In the genomic region with DNA sequence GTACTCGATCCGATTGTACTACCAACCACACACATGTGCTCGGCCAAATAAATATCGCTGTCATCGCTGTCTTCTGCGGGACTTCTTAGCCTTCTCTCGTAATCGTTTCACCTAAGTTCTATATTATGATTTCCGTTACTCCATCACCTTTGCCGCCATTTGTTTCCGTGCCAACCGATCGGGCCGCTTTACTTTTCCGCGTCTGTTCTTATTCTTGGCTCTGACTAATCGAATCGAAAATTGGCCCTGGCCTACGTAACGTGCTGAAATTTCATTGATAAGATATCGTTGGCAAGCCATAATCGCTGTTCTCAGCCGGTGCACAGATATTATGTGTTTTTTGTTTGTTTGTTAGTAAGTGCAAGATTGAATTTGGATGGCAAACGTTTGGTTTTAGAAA, we compare ENCODE assay signal across 2 fruit fly cellular contexts.
TF ChIP-seq lines count a peak whose summit lies in the region.

No protein-coding gene starts in this region.

- no peak for TF ChIP-seq CTCF in whole organism, embryonic (GFP tag; optimal IDR thresholded peaks at IDR 0.05; lab: Kevin White, UChicago)

TF ChIP-seq in whole organism, embryonic, 481 proteins besides CTCF, POLR2A, EP300 and RAD21 (continues in another document):
- TF ChIP-seq exex (tag; optimal IDR thresholded peaks at IDR 0.05; lab: Kevin White, UChicago) (peak; percentile 81), CG9797 (GFP tag; optimal IDR thresholded peaks at IDR 0.05; lab: Kevin White, UChicago) (no peak), sd (tag; optimal IDR thresholded peaks at IDR 0.05; lab: Kevin White, UChicago) (peak; percentile 40), CG11247 (GFP tag; IDR thresholded peaks at IDR 0.05; lab: Robert Waterston, UW) (no peak), sens (GFP tag; lab: Kevin White, UChicago) (no peak), CG43689 (GFP tag; IDR thresholded peaks at IDR 0.05; lab: Robert Waterston, UW) (no peak), CG4707 (GFP tag; optimal IDR thresholded peaks at IDR 0.05; lab: Kevin White, UChicago) (no peak), CG8089 (GFP tag; optimal IDR thresholded peaks at IDR 0.05; lab: Kevin White, UChicago) (no peak), GATAe (GFP tag; conservative IDR thresholded peaks at IDR 0.05; lab: Robert Waterston, UW) (peak; percentile 35), Lpt (GFP tag; optimal IDR thresholded peaks at IDR 0.05; lab: Kevin White, UChicago) (no peak), scrt (GFP tag; optimal IDR thresholded peaks at IDR 0.05; lab: Kevin White, UChicago) (no peak), CG12391 (tag; optimal IDR thresholded peaks at IDR 0.05; lab: Kevin White, UChicago) (no peak), en (GFP tag; optimal IDR thresholded peaks at IDR 0.05; lab: Kevin White, UChicago) (no peak), CG16813 (GFP tag; IDR thresholded peaks at IDR 0.05; lab: Robert Waterston, UW; ENCODE audit: partially characterized antibody) (no peak), Eip74EF (GFP tag; optimal IDR thresholded peaks at IDR 0.05; lab: Kevin White, UChicago) (peak in 1 of 2 experiments; percentile 48), Bgb (GFP tag; IDR thresholded peaks at IDR 0.05; lab: Robert Waterston, UW; ENCODE audit: partially characterized antibody) (no peak), ERR (GFP tag; optimal IDR thresholded peaks at IDR 0.05; lab: Kevin White, UChicago) (no peak), CG8944 (GFP tag; optimal IDR thresholded peaks at IDR 0.05; lab: Kevin White, UChicago) (no peak), da (GFP tag; optimal IDR thresholded peaks at IDR 0.05; lab: Kevin White, UChicago) (no peak), CG10321 (GFP tag; IDR thresholded peaks at IDR 0.05; lab: Robert Waterston, UW) (no peak), CG12769 (tag; optimal IDR thresholded peaks at IDR 0.05; lab: Kevin White, UChicago) (no peak), lola (GFP tag; optimal IDR thresholded peaks at IDR 0.05; lab: Kevin White, UChicago) (no peak), kay (GFP tag; optimal IDR thresholded peaks at IDR 0.05; lab: Kevin White, UChicago) (no peak), Vsx1 (GFP tag; optimal IDR thresholded peaks at IDR 0.05; lab: Kevin White, UChicago) (no peak), ci (GFP tag; IDR thresholded peaks at IDR 0.05; lab: Robert Waterston, UW) (no peak), CG15479 (GFP tag; optimal IDR thresholded peaks at IDR 0.05; lab: Kevin White, UChicago) (no peak), Pdp1 (GFP tag; optimal IDR thresholded peaks at IDR 0.05; lab: Kevin White, UChicago) (peak in 1 of 2 experiments; percentile 61), CG18599 (GFP tag; optimal IDR thresholded peaks at IDR 0.05; lab: Kevin White, UChicago) (peak; percentile 16), HLH54F (GFP tag; optimal IDR thresholded peaks at IDR 0.05; lab: Kevin White, UChicago) (no peak), h (optimal IDR thresholded peaks at IDR 0.05; lab: Kevin White, UChicago) (no peak), fd3F (GFP tag; optimal IDR thresholded peaks at IDR 0.05; lab: Kevin White, UChicago) (no peak), CkIIα-i1 (GFP tag; IDR thresholded peaks at IDR 0.05; lab: Robert Waterston, UW) (no peak), mirr (GFP tag; optimal IDR thresholded peaks at IDR 0.05; lab: Kevin White, UChicago) (peak; percentile 41), Med (GFP tag; lab: Kevin White, UChicago) (peak; percentile 62), CG33557 (GFP tag; optimal IDR thresholded peaks at IDR 0.05; lab: Kevin White, UChicago) (no peak), corto (GFP tag; optimal IDR thresholded peaks at IDR 0.05; lab: Kevin White, UChicago) (no peak), CG34376 (GFP tag; optimal IDR thresholded peaks at IDR 0.05; lab: Kevin White, UChicago) (peak; percentile 25), oc (tag; optimal IDR thresholded peaks at IDR 0.05; lab: Kevin White, UChicago) (no peak), sima (GFP tag; optimal IDR thresholded peaks at IDR 0.05; lab: Kevin White, UChicago) (no peak), toy (GFP tag; IDR thresholded peaks at IDR 0.05; lab: Robert Waterston, UW) (no peak), Optix (GFP tag; IDR thresholded peaks at IDR 0.05; lab: Robert Waterston, UW) (no peak), CG2199 (GFP tag; IDR thresholded peaks at IDR 0.05; lab: Robert Waterston, UW) (0 out of 3 replicates have a peak, but pooled peaks have one; percentile 14), D (optimal IDR thresholded peaks at IDR 0.05; lab: Kevin White, UChicago) (no peak), D (GFP tag; optimal IDR thresholded peaks at IDR 0.05; lab: Kevin White, UChicago) (no peak), bowl (GFP tag; IDR thresholded peaks at IDR 0.05; lab: Robert Waterston, UW) (no peak), gro (GFP tag; optimal IDR thresholded peaks at IDR 0.05; lab: Kevin White, UChicago) (no peak)

TF ChIP-seq in whole organism, prepupa, 60 proteins besides CTCF, POLR2A, EP300 and RAD21:
- TF ChIP-seq vri (GFP tag; optimal IDR thresholded peaks at IDR 0.05; lab: Kevin White, UChicago) = peak; percentile 77
- no peak for TF ChIP-seq CG11762 (GFP tag; optimal IDR thresholded peaks at IDR 0.05; lab: Kevin White, UChicago; ENCODE audit: insufficient read depth)
